Comparison of ENCODE assay signal across 6 worm cellular contexts in genomic region chrX:7485748-7486147, ce11.
TF ChIP-seq lines count a peak whose summit lies in the region.

TSS of gene gly-12 (plus strand) at chrX:7485864.

TF ChIP-seq in whole organism, L1 larva, 84 proteins besides CTCF, POLR2A, EP300 and RAD21 (continued from another document and continues in another):
- TF ChIP-seq zag-1 (tag; optimal IDR thresholded peaks at IDR 0.05; lab: Kevin White, UChicago) = no peak
- no peak for TF ChIP-seq jun-1 (tag; optimal IDR thresholded peaks at IDR 0.05; lab: Kevin White, UChicago)
- TF ChIP-seq zip-4 (GFP tag; optimal IDR thresholded peaks at IDR 0.05; lab: Kevin White, UChicago) = no peak
- TF ChIP-seq mdl-1 (tag; optimal IDR thresholded peaks at IDR 0.05; lab: Kevin White, UChicago) = peak in 1 of 2 experiments; percentile 7
- TF ChIP-seq nhr-20 (tag; optimal IDR thresholded peaks at IDR 0.05; lab: Kevin White, UChicago) = peak; percentile 50
- TF ChIP-seq mep-1 (tag; optimal IDR thresholded peaks at IDR 0.05; lab: Kevin White, UChicago) = peak; percentile 58
- TF ChIP-seq sup-37 (GFP tag; optimal IDR thresholded peaks at IDR 0.05; lab: Kevin White, UChicago) = no peak
- no peak for TF ChIP-seq nhr-77 (tag; optimal IDR thresholded peaks at IDR 0.05; lab: Kevin White, UChicago)
- TF ChIP-seq nhr-71 (tag; optimal IDR thresholded peaks at IDR 0.05; lab: Kevin White, UChicago) = peak; percentile 42
- no peak for TF ChIP-seq nhr-90 (tag; optimal IDR thresholded peaks at IDR 0.05; lab: Kevin White, UChicago; ENCODE audit: poor library complexity)
- TF ChIP-seq sptf-1 (tag; optimal IDR thresholded peaks at IDR 0.05; lab: Kevin White, UChicago) = no peak
- no peak for TF ChIP-seq lin-39 (tag; optimal IDR thresholded peaks at IDR 0.05; lab: Kevin White, UChicago)
- no peak for TF ChIP-seq nhr-85 (tag; lab: Kevin White, UChicago)
- TF ChIP-seq efl-3 (GFP tag; optimal IDR thresholded peaks at IDR 0.05; lab: Kevin White, UChicago) = no peak
- no peak for TF ChIP-seq C04F5.9 (tag; optimal IDR thresholded peaks at IDR 0.05; lab: Kevin White, UChicago)
- peak; percentile 84 for TF ChIP-seq lin-14 (GFP tag; optimal IDR thresholded peaks at IDR 0.05; lab: Kevin White, UChicago)
- TF ChIP-seq C16A3.4 (tag; optimal IDR thresholded peaks at IDR 0.05; lab: Kevin White, UChicago) = peak; percentile 2
- TF ChIP-seq blmp-1 (tag; optimal IDR thresholded peaks at IDR 0.05; lab: Kevin White, UChicago) = peak; percentile 66
- TF ChIP-seq dpl-1 (GFP tag; optimal IDR thresholded peaks at IDR 0.05; lab: Kevin White, UChicago) = peak in 1 of 3 experiments; percentile 5
- TF ChIP-seq unc-30 (tag; optimal IDR thresholded peaks at IDR 0.05; lab: Kevin White, UChicago) = no peak
- no peak for TF ChIP-seq nhr-19 (GFP tag; conservative IDR thresholded peaks at IDR 0.05; lab: Robert Waterston, UW)
- TF ChIP-seq nhr-12 (tag; optimal IDR thresholded peaks at IDR 0.05; lab: Kevin White, UChicago) = no peak
- peak; percentile 43 for TF ChIP-seq unc-86 (tag; optimal IDR thresholded peaks at IDR 0.05; lab: Kevin White, UChicago)

TF ChIP-seq in whole organism, L2 larva, 48 proteins besides CTCF, POLR2A, EP300 and RAD21 (continued from another document and continues in another):
- no peak for TF ChIP-seq nhr-6 (tag; optimal IDR thresholded peaks at IDR 0.05; lab: Kevin White, UChicago)
- TF ChIP-seq blmp-1 (tag; optimal IDR thresholded peaks at IDR 0.05; lab: Kevin White, UChicago; ENCODE audit: insufficient read depth) = no peak
- no peak for TF ChIP-seq nhr-77 (tag; optimal IDR thresholded peaks at IDR 0.05; lab: Kevin White, UChicago)
- TF ChIP-seq gmeb-1 (tag; optimal IDR thresholded peaks at IDR 0.05; lab: Kevin White, UChicago) = no peak
- TF ChIP-seq lsy-2 (tag; optimal IDR thresholded peaks at IDR 0.05; lab: Kevin White, UChicago) = peak in 1 of 2 experiments; percentile 40
- no peak for TF ChIP-seq lin-39 (tag; optimal IDR thresholded peaks at IDR 0.05; lab: Kevin White, UChicago)
- TF ChIP-seq sma-9 (GFP tag; optimal IDR thresholded peaks at IDR 0.05; lab: Kevin White, UChicago) = peak; percentile 62
- no peak for TF ChIP-seq sma-9 (tag; optimal IDR thresholded peaks at IDR 0.05; lab: Kevin White, UChicago)
- TF ChIP-seq sem-4 (tag; optimal IDR thresholded peaks at IDR 0.05; lab: Kevin White, UChicago) = no peak
- no peak for TF ChIP-seq lin-13 (GFP tag; optimal IDR thresholded peaks at IDR 0.05; lab: Kevin White, UChicago)
- TF ChIP-seq mab-5 (tag; optimal IDR thresholded peaks at IDR 0.05; lab: Kevin White, UChicago) = peak; percentile 27
- peak; percentile 43 for TF ChIP-seq nhr-129 (tag; optimal IDR thresholded peaks at IDR 0.05; lab: Kevin White, UChicago)
- no peak for TF ChIP-seq alr-1 (tag; optimal IDR thresholded peaks at IDR 0.05; lab: Kevin White, UChicago)
- no peak for TF ChIP-seq ztf-1 (GFP tag; conservative IDR thresholded peaks at IDR 0.05; lab: Robert Waterston, UW)
- TF ChIP-seq sma-3 (GFP tag; optimal IDR thresholded peaks at IDR 0.05; lab: Kevin White, UChicago) = peak; percentile 3
- TF ChIP-seq unc-62 (GFP tag; optimal IDR thresholded peaks at IDR 0.05; lab: Kevin White, UChicago) = no peak
- TF ChIP-seq ztf-11 (tag; optimal IDR thresholded peaks at IDR 0.05; lab: Kevin White, UChicago) = no peak
- TF ChIP-seq nhr-21 (tag; optimal IDR thresholded peaks at IDR 0.05; lab: Kevin White, UChicago) = no peak
- TF ChIP-seq dmd-4 (tag; optimal IDR thresholded peaks at IDR 0.05; lab: Kevin White, UChicago) = no peak
- no peak for TF ChIP-seq elt-3 (tag; optimal IDR thresholded peaks at IDR 0.05; lab: Kevin White, UChicago)
- no peak for TF ChIP-seq Y55F3AM.14 (GFP tag; optimal IDR thresholded peaks at IDR 0.05; lab: Kevin White, UChicago)
- TF ChIP-seq fos-1 (tag; optimal IDR thresholded peaks at IDR 0.05; lab: Kevin White, UChicago) = peak; percentile 8
- TF ChIP-seq nhr-23 (tag; optimal IDR thresholded peaks at IDR 0.05; lab: Kevin White, UChicago) = no peak

TF ChIP-seq in whole organism, L4 larva, 104 proteins besides CTCF, POLR2A, EP300 and RAD21 (continued from another document):
- TF ChIP-seq ceh-32 (tag; optimal IDR thresholded peaks at IDR 0.05; lab: Kevin White, UChicago; ENCODE audit: poor library complexity) (no peak), daf-8 (GFP tag; IDR thresholded peaks at IDR 0.05; lab: Robert Waterston, UW) (no peak), nhr-28 (tag; optimal IDR thresholded peaks at IDR 0.05; lab: Kevin White, UChicago) (peak; percentile 9), hlh-30 (tag; optimal IDR thresholded peaks at IDR 0.05; lab: Kevin White, UChicago; ENCODE audit: insufficient read depth) (no peak), ZK546.5 (tag; optimal IDR thresholded peaks at IDR 0.05; lab: Kevin White, UChicago) (no peak)
TF ChIP-seq in whole organism, L4 larva: peak in this region for 7.

TF ChIP-seq in whole organism, early embryonic, 17 proteins besides CTCF, POLR2A, EP300 and RAD21 (continued from another document):
- no peak for TF ChIP-seq tra-4 (tag; optimal IDR thresholded peaks at IDR 0.05; lab: Kevin White, UChicago)

TF ChIP-seq in whole organism, late embryonic, 69 proteins besides CTCF, POLR2A, EP300 and RAD21 (continued from another document):
- TF ChIP-seq ceh-34 (tag; optimal IDR thresholded peaks at IDR 0.05; lab: Kevin White, UChicago) (no peak), tbx-2 (tag; optimal IDR thresholded peaks at IDR 0.05; lab: Kevin White, UChicago) (peak; percentile 49), ceh-31 (tag; optimal IDR thresholded peaks at IDR 0.05; lab: Kevin White, UChicago) (peak; percentile 54), hlh-6 (tag; optimal IDR thresholded peaks at IDR 0.05; lab: Kevin White, UChicago) (peak; percentile 14), hlh-13 (GFP tag; optimal IDR thresholded peaks at IDR 0.05; lab: Kevin White, UChicago) (no peak), unc-3 (GFP tag; conservative IDR thresholded peaks at IDR 0.05; lab: Robert Waterston, UW) (no peak), unc-3 (tag; optimal IDR thresholded peaks at IDR 0.05; lab: Kevin White, UChicago) (no peak), sox-4 (tag; optimal IDR thresholded peaks at IDR 0.05; lab: Kevin White, UChicago) (no peak), rnt-1 (tag; optimal IDR thresholded peaks at IDR 0.05; lab: Kevin White, UChicago) (peak; percentile 90), C08G9.2 (tag; optimal IDR thresholded peaks at IDR 0.05; lab: Kevin White, UChicago) (peak; percentile 15), pha-2 (tag; optimal IDR thresholded peaks at IDR 0.05; lab: Kevin White, UChicago) (no peak)
TF ChIP-seq in whole organism, late embryonic: peak in this region for 7.

TF ChIP-seq in whole organism, mixed stage, embryonic, 35 proteins besides CTCF, POLR2A, EP300 and RAD21 (continued from another document):
- peak; percentile 40 for TF ChIP-seq hlh-1 (tag; optimal IDR thresholded peaks at IDR 0.05; lab: Kevin White, UChicago)
- TF ChIP-seq sptf-1 (tag; optimal IDR thresholded peaks at IDR 0.05; lab: Kevin White, UChicago) = peak; percentile 59
- TF ChIP-seq sem-2 (GFP tag; optimal IDR thresholded peaks at IDR 0.05; lab: Kevin White, UChicago) = no peak
